Fruit fly (Drosophila melanogaster) whole organism, pupa: ENCODE data around the gene ro.

Experiments used
- CG17806 ChIP-seq: fragments of 200-800 bp; sonication (Bioruptor generic); optimal IDR thresholded peaks from 2 replicates; lab custom pipeline; 2018; ENCODE audit warnings: missing biosample characterization, mild to moderate bottlenecking, missing genetic modification characterization, moderate library complexity
- CG32121 ChIP-seq: fragments of 200-800 bp; sonication (Bioruptor generic); IDR thresholded peaks from 2 replicates; pipeline ENCODE4 v1.3.6; 2022; ENCODE audit warnings: missing biosample characterization, missing genetic modification characterization
- CG34367 ChIP-seq: fragments of 200-800 bp; sonication (Bioruptor generic); optimal IDR thresholded peaks from 2 replicates; lab custom pipeline; 2018; ENCODE audit warnings: missing biosample characterization, mild to moderate bottlenecking, missing genetic modification characterization
- CG4496 ChIP-seq: fragments of 200-800 bp; sonication (Bioruptor generic); IDR thresholded peaks from 3 replicates; pipeline ENCODE4 v1.3.6; 2022; ENCODE audit warnings: missing biosample characterization, missing genetic modification characterization
- CG8159 ChIP-seq: fragments of 200-800 bp; sonication (Bioruptor generic); optimal IDR thresholded peaks from 3 replicates; lab custom pipeline; 2018; ENCODE audit warnings: missing biosample characterization, mild to moderate bottlenecking, missing genetic modification characterization, moderate library complexity
- CG9948 ChIP-seq: fragments of 200-800 bp; sonication (Bioruptor generic); optimal IDR thresholded peaks from 2 replicates; lab custom pipeline; 2018; ENCODE audit warnings: missing biosample characterization, mild to moderate bottlenecking, missing genetic modification characterization, moderate library complexity
- EcR ChIP-seq: fragments of 200-800 bp; sonication (Bioruptor generic); optimal IDR thresholded peaks from 3 replicates; lab custom pipeline; 2019; ENCODE audit warnings: missing biosample characterization, missing genetic modification characterization, mild to moderate bottlenecking, moderate library complexity, missing genetic modification reagents
- Pif1B ChIP-seq: fragments of 200-800 bp; sonication (Bioruptor generic); optimal IDR thresholded peaks from 3 replicates; lab custom pipeline; 2016; ENCODE audit warnings: missing biosample characterization, missing genetic modification characterization
- Snoo ChIP-seq: fragments of 200-800 bp; sonication (Bioruptor generic); optimal IDR thresholded peaks from 3 replicates; lab custom pipeline; 2017; ENCODE audit warnings: missing biosample characterization, mild to moderate bottlenecking, missing genetic modification characterization, inconsistent platforms
- fd96Ca ChIP-seq: fragments of 200-800 bp; sonication (Bioruptor generic); IDR thresholded peaks from 3 replicates; pipeline ENCODE4 v1.3.6; 2022; ENCODE audit warnings: missing biosample characterization, missing genetic modification characterization

DNA sequence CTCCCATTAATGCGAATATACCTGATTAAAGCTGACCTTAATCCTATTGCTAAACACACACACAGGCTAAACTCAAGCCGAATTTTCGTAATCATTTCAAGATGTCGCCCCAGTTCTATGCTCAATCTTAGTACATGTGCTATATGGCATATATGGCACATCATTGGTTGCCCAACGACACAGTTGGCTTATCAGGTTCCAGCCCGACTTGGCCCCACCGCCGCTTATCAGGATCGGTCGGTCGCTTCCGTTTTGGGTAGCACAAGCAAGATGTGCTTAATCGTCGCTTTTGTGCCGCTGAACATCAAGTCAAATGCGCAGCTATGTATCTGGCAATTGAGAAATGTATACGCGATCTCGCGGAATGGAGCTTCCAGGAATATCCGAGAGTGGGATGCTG lies 9.9 kb downstream of the ro start:
- no peak for TF ChIP-seq CG34367 (tag; lab: Kevin White, UChicago)
- no peak for TF ChIP-seq Pif1B (GFP tag; lab: Kevin White, UChicago)
- no peak for TF ChIP-seq fd96Ca
- no peak for TF ChIP-seq CG4496
- TF ChIP-seq CG9948, result no peak
- TF ChIP-seq CG8159 (tag; lab: Kevin White, UChicago), result no peak
- TF ChIP-seq Snoo (tag; lab: Kevin White, UChicago), result no peak
- TF ChIP-seq CG17806, result no peak
- TF ChIP-seq EcR (GFP tag; lab: Kevin White, UChicago), result no peak
- no peak for TF ChIP-seq CG32121 (GFP tag; lab: Robert Waterston, UW)
